Fruit fly (Drosophila melanogaster): Measurements from ENCODE around the gene CG31517.

Gene CG31517

DNA sequence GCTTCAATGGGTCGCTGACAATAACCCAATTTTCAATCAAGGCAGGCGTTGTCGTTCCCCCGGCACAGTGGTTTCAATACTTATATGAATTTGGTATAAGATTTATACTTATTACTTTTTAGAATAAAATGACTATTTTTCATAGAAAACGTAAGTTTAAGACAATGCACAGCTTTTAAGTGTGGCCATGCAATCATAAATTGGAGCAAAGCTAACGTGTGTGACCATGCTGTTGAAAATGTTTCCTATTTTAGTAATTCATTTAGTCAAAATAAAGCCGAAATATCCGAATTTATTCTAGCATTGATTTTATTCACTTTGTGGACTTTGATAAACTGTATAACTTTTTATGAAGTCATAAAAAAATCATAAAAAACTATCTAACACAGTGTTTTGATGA is 38.4 kb downstream of the CG31517 start:
- TF ChIP-seq Hr83 (GFP tag; optimal IDR thresholded peaks at IDR 0.05; ENCODE audit: poor library complexity, severe bottlenecking) = no peak
- TF ChIP-seq Sp1 (GFP tag; optimal IDR thresholded peaks at IDR 0.05) = no peak
- TF ChIP-seq fru (GFP tag; optimal IDR thresholded peaks at IDR 0.05) = no peak
- no peak for TF ChIP-seq Myc (optimal IDR thresholded peaks at IDR 0.05)
- no peak for TF ChIP-seq Rel (GFP tag; optimal IDR thresholded peaks at IDR 0.05)
- TF ChIP-seq Rel (tag; optimal IDR thresholded peaks at IDR 0.05) = no peak
- TF ChIP-seq brk (GFP tag; optimal IDR thresholded peaks at IDR 0.05) = no peak
- no peak for TF ChIP-seq OdsH (GFP tag; optimal IDR thresholded peaks at IDR 0.05)
- no peak for TF ChIP-seq Dif (GFP tag; optimal IDR thresholded peaks at IDR 0.05; ENCODE audit: partially characterized antibody)
- no peak for TF ChIP-seq N (GFP tag; optimal IDR thresholded peaks at IDR 0.05)

DNA sequence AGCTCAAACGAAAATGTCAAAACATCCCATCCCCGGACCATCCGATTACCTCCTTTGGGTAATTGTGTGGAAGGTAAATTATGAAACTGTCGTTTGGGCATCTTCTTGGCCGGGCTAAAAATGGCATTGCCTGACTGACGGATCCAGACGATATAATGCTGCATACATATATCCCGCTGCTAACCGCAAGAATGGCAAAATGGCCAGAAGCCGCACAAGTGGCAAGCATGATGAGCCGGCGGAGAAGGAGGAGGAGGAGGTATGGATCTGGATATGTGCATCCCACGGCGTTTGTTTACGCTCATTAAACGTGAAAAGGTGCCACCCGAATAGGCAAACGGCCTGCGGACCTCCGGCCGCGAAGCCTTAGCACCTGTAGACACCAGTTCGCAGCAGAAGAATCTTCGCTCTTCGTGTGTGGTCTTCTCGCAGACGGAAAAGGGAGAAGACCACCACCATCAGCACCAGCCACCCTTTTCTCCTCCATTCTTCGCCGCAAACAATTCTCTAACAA is 40.8 kb downstream of the CG31517 start:
- TF ChIP-seq psq (GFP tag; optimal IDR thresholded peaks at IDR 0.05) = no peak
- no peak for TF ChIP-seq dmrt93B (GFP tag; optimal IDR thresholded peaks at IDR 0.05)
- TF ChIP-seq dsf (GFP tag; optimal IDR thresholded peaks at IDR 0.05; ENCODE audit: borderline replicate concordance) = no peak
- no peak for TF ChIP-seq woc (GFP tag; optimal IDR thresholded peaks at IDR 0.05)
- no peak for TF ChIP-seq fru (GFP tag; optimal IDR thresholded peaks at IDR 0.05)
- TF ChIP-seq CG32264 (GFP tag; optimal IDR thresholded peaks at IDR 0.05) = no peak
- no peak for TF ChIP-seq brk (GFP tag; optimal IDR thresholded peaks at IDR 0.05)
- no peak for TF ChIP-seq h (GFP tag; optimal IDR thresholded peaks at IDR 0.05)
- TF ChIP-seq Rel (GFP tag; optimal IDR thresholded peaks at IDR 0.05) = no peak
- no peak for TF ChIP-seq Rel (tag; optimal IDR thresholded peaks at IDR 0.05)
- TF ChIP-seq foxo (GFP tag; optimal IDR thresholded peaks at IDR 0.05) = no peak
- no peak for TF ChIP-seq pan (optimal IDR thresholded peaks at IDR 0.05)
- no peak for TF ChIP-seq CrebA (GFP tag; optimal IDR thresholded peaks at IDR 0.05; ENCODE audit: borderline replicate concordance)
- TF ChIP-seq Dif (GFP tag; optimal IDR thresholded peaks at IDR 0.05; ENCODE audit: partially characterized antibody) = no peak

DNA sequence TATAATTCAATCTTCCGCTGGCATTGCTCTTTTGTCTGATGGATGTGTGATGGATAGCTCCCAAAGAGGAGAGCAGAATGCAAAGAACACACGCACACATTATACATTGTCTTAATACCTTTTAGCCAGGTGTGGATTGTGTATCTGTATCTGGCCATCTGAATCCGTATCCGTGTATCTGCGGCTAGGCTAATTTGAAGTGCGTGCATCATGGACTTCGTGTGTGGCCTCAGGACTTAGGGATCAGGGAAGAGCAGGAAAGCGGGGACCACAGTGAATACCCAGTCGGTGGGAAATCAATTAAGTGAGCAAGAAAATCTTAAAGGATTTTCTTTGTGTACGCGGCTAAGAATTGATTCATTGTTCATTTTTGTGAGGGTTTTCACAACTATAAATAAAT is 41.2 kb downstream of the CG31517 start:
- TF ChIP-seq fru (GFP tag; optimal IDR thresholded peaks at IDR 0.05) (no peak), sv (GFP tag; optimal IDR thresholded peaks at IDR 0.05) (no peak), Abd-B (GFP tag; optimal IDR thresholded peaks at IDR 0.05) (no peak)

DNA sequence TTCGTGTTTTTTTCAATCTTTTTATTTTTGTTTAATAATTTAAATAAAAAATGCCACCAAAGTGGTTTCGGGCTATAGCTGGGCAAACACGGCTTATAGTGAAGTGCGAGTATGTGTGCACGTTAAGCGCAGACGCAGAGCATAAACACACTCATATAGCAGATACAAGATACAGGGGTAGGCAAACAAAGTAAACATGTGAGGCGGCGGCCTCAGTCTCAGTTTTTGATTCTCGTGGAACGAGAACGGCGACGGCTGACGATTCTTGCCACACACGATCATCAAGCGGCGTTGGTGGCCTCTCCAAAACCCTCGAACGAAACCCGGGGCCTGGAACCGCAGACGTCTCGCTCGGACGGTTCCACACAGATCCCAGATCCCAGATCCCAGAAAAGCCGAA is 41.9 kb downstream of the CG31517 start:
- TF ChIP-seq brk (GFP tag; optimal IDR thresholded peaks at IDR 0.05) (no peak), usp (GFP tag; optimal IDR thresholded peaks at IDR 0.05) (no peak), HLH106 (tag; optimal IDR thresholded peaks at IDR 0.05) (no peak), Dfd (GFP tag; optimal IDR thresholded peaks at IDR 0.05) (no peak), dsf (GFP tag; optimal IDR thresholded peaks at IDR 0.05; ENCODE audit: borderline replicate concordance) (no peak), Hr83 (GFP tag; optimal IDR thresholded peaks at IDR 0.05; ENCODE audit: poor library complexity, severe bottlenecking) (peak; percentile 17)

DNA sequence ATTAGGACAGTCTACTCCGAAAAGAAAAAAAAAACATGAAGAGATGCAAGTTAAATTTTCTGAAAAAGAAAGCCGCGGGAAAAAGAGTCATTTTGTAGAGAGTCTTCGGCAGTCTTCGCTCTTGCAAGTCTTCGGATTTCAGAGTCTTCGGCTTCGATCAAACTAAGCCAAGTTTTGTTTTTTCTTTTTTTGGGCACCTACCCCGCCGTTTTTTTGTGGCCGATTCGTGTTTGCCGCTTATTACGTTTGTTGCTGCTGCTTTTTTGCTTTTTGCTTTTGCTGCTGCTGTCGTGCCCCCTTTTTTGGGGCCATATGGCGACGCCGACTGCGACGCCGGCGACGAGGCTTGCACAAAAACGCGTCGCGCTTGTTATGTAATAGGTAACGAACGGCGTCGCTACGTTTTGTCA is 43.9 kb downstream of the CG31517 start:
- peak; percentile 53 for TF ChIP-seq jim (GFP tag; optimal IDR thresholded peaks at IDR 0.05)
- TF ChIP-seq Dfd (GFP tag; optimal IDR thresholded peaks at IDR 0.05) = no peak

DNA sequence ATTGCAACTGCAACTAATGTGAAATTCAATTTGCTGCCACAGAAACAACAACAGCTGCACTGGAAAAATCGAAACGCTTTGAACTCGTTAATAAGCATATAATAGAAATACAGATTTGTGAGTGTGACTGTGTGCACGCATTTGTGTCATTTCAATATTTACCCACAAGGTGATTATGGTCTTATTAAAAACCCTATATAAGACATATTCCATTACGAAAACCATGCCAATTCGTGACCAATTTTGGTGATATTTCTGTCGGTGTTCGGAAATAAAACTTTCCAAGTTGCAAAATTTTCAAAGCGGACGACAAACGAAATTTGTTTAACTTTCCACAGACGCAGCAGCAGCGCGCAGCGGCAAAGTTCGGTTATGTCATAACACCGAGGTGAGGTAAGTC is 47.2 kb downstream of the CG31517 start:
- no peak for TF ChIP-seq Hr83 (GFP tag; optimal IDR thresholded peaks at IDR 0.05; ENCODE audit: poor library complexity, severe bottlenecking)
- TF ChIP-seq Rel (GFP tag; optimal IDR thresholded peaks at IDR 0.05) = no peak
- no peak for TF ChIP-seq Rel (tag; optimal IDR thresholded peaks at IDR 0.05)
- TF ChIP-seq woc (GFP tag; optimal IDR thresholded peaks at IDR 0.05) = no peak

DNA sequence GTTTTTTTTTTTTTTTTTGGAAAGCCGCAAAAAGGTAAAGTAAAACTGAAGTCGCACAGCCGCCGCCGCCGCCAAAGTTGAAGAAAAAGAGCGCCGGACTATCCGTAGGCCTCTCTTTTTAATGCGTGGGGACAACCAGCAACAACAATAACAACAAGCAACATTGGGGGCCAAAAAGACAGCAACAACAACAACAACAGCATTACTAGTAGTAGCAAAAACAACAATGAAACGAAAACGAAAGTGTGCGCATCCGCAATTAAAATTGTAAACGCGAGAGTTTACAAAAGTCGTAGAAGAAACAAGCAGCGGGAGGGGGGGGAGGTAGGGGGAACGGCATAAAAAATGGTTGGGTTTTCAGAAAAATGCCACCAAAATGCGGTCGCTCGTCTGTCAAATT is 47.7 kb downstream of the CG31517 start:
- TF ChIP-seq woc (GFP tag; optimal IDR thresholded peaks at IDR 0.05) = no peak
- no peak for TF ChIP-seq jim (GFP tag; optimal IDR thresholded peaks at IDR 0.05)
- TF ChIP-seq CG9705 (GFP tag; optimal IDR thresholded peaks at IDR 0.05) = no peak
- TF ChIP-seq Myc (optimal IDR thresholded peaks at IDR 0.05) = no peak
- no peak for TF ChIP-seq Dfd (GFP tag; optimal IDR thresholded peaks at IDR 0.05)
- no peak for TF ChIP-seq lola (GFP tag; optimal IDR thresholded peaks at IDR 0.05)
- no peak for TF ChIP-seq Vsx2 (GFP tag; optimal IDR thresholded peaks at IDR 0.05; ENCODE audit: partially characterized antibody)
- no peak for TF ChIP-seq OdsH (GFP tag; optimal IDR thresholded peaks at IDR 0.05)
- TF ChIP-seq CrebA (GFP tag; optimal IDR thresholded peaks at IDR 0.05; ENCODE audit: borderline replicate concordance) = no peak
- no peak for TF ChIP-seq psq (GFP tag; optimal IDR thresholded peaks at IDR 0.05)
- no peak for TF ChIP-seq h (GFP tag; optimal IDR thresholded peaks at IDR 0.05)
- no peak for TF ChIP-seq foxo (GFP tag; optimal IDR thresholded peaks at IDR 0.05)
- no peak for TF ChIP-seq Mio (GFP tag; optimal IDR thresholded peaks at IDR 0.05)
